Worm (Caenorhabditis elegans) whole organism, L4/young adult: Measurements from ENCODE around the gene ssup-72.

Experiments used
- W03F9.2 ChIP-seq: fragments of 150-350 bp; optimal IDR thresholded peaks from 2 replicates; lab custom pipeline; 2014; ENCODE audit warnings: missing biosample characterization, missing genetic modification characterization
- him-1 ChIP-seq: sonication (generic microtip); optimal IDR thresholded peaks from 2 replicates; lab custom pipeline; 2016; ENCODE audit warnings: missing genotype, missing genetic modification reagents, missing genetic modification characterization, missing compliant biosample characterization

DNA sequence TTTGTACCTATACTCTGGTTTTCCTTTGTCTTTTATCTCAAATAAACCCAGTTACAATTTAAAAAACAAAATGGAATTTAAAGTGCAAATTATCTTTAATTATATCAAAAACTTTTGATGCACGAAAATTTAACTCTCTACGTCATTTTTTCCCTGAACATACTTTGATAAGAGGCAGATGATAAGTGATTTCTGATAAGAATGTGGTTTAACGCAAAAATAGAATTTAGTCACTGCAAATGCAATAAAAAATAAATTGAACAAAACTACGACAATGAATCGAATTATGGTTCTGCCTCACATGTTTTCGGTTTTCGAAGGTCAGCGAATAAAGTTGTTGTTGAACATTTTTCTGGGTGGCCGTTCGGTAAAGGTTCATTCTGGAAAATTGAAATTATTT is 45.4 kb downstream of the ssup-72 start:
- TF ChIP-seq W03F9.2 (tag; lab: Kevin White, UChicago) (no peak), him-1 (no peak)
